Worm (Caenorhabditis elegans): ENCODE data around the gene mstr-2.

Gene mstr-2

DNA sequence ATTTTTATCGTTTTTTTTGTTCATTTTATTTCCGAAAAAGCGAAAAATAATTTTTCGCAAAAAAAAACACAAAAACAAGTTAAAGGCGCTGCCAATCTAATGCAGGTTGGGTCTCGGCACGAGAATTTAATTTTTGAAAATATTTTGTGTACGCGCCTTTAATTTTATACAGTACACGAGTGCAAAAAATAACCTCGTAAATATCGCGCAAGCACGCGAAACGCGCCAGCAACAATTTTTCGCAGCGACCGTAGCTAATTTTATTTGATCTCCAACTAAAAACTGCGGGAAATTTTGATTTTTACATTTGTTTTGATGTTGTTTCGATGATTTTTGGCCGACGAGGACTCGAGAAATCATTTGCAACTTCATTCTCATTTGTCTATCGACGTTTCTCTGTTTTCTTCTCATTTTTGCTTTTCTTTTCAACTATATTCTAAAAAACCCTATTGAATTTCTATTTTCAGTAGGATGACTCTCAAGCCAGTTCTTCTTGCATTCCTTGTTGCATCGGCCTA, 20.0 kb downstream of the mstr-2 start, which contains the start of gene cpg-1 (continued):
- TF ChIP-seq madf-10 (tag; optimal IDR thresholded peaks at IDR 0.05) (no peak), madf-6 (GFP tag; IDR thresholded peaks at IDR 0.05) (peak; percentile 100), B0019.2 (GFP tag; conservative IDR thresholded peaks at IDR 0.05) (peak; percentile 98), attf-5 (GFP tag; optimal IDR thresholded peaks at IDR 0.05) (peak; percentile 14), lir-1 (GFP tag; conservative IDR thresholded peaks at IDR 0.05) (peak; percentile 93), him-1 (tag; optimal IDR thresholded peaks at IDR 0.05) (peak; percentile 98), dpl-1 (GFP tag; optimal IDR thresholded peaks at IDR 0.05) (peak; percentile 98), pha-4 (tag; optimal IDR thresholded peaks at IDR 0.05) (no peak), ceh-91 (GFP tag; IDR thresholded peaks at IDR 0.05) (peak; percentile 99), rec-8 (tag; optimal IDR thresholded peaks at IDR 0.05) (peak in 1 of 2 experiments; percentile 88), ztf-28 (GFP tag; IDR thresholded peaks at IDR 0.05) (peak; percentile 98), hmg-20 (GFP tag; IDR thresholded peaks at IDR 0.05) (peak; percentile 60; the same call in 1 of the 2 replicates), ekl-4 (GFP tag; IDR thresholded peaks at IDR 0.05) (peak; percentile 96), egl-18 (GFP tag; IDR thresholded peaks at IDR 0.05) (no peak), athp-1 (tag; optimal IDR thresholded peaks at IDR 0.05) (peak; percentile 97), hrde-1 (tag; optimal IDR thresholded peaks at IDR 0.05; ENCODE audit: borderline replicate concordance) (peak; percentile 94), D2030.7 (GFP tag; IDR thresholded peaks at IDR 0.05) (peak; percentile 100), attf-6 (GFP tag; IDR thresholded peaks at IDR 0.05) (peak; percentile 91), snpc-4 (GFP tag; optimal IDR thresholded peaks at IDR 0.05) (peak; percentile 73), snpc-4 (tag; optimal IDR thresholded peaks at IDR 0.05) (peak; percentile 62 to 89 (median 80)), rcor-1 (GFP tag; IDR thresholded peaks at IDR 0.05) (peak; percentile 98), Y53G8AR.9 (GFP tag; conservative IDR thresholded peaks at IDR 0.05) (no peak; the same call in 1 of the 2 replicates), mes-4 (tag; optimal IDR thresholded peaks at IDR 0.05) (peak; percentile 29), aptf-3 (GFP tag; IDR thresholded peaks at IDR 0.05) (no peak), snpc-1.3 (tag; optimal IDR thresholded peaks at IDR 0.05; ENCODE audit: insufficient read depth) (peak; percentile 97), B0336.3 (GFP tag; IDR thresholded peaks at IDR 0.05) (peak; percentile 53), nhr-80 (tag; optimal IDR thresholded peaks at IDR 0.05) (no peak), F33H1.4 (GFP tag; IDR thresholded peaks at IDR 0.05) (peak; percentile 99), rpc-1 (optimal IDR thresholded peaks at IDR 0.05) (no peak), rpc-1 (tag; optimal IDR thresholded peaks at IDR 0.05) (peak; percentile 21), nfya-2 (GFP tag; IDR thresholded peaks at IDR 0.05) (0 out of 2 replicates have a peak, but pooled peaks have one; percentile 80), ztf-25 (GFP tag; IDR thresholded peaks at IDR 0.05) (0 out of 2 replicates have a peak, but pooled peaks have one; percentile 42), Y79H2A.3 (GFP tag; conservative IDR thresholded peaks at IDR 0.05) (peak; percentile 96), Y95B8A.8 (GFP tag; IDR thresholded peaks at IDR 0.05) (peak; percentile 98), nfya-1 (tag; optimal IDR thresholded peaks at IDR 0.05; ENCODE audit: borderline replicate concordance, insufficient read depth) (no peak), ceh-58 (GFP tag; IDR thresholded peaks at IDR 0.05) (no peak), snpc-1.1 (tag; optimal IDR thresholded peaks at IDR 0.05; ENCODE audit: insufficient read depth) (peak; percentile 84), tbp1 (GFP tag; optimal IDR thresholded peaks at IDR 0.05) (peak; percentile 78), unc-130 (GFP tag; optimal IDR thresholded peaks at IDR 0.05) (peak; percentile 97), lin-26 (GFP tag; IDR thresholded peaks at IDR 0.05) (peak; percentile 75), hlh-12 (tag; optimal IDR thresholded peaks at IDR 0.05) (no peak), attf-3 (GFP tag; conservative IDR thresholded peaks at IDR 0.05) (peak; percentile 74), B0261.1 (tag; optimal IDR thresholded peaks at IDR 0.05) (peak; percentile 21), die-1 (tag; optimal IDR thresholded peaks at IDR 0.05) (peak; percentile 20), lin-35 (GFP tag; optimal IDR thresholded peaks at IDR 0.05) (peak; percentile 64 to 83 (median 78)), snpc-3.4 (tag; optimal IDR thresholded peaks at IDR 0.05) (peak; percentile 97), ama-1 (optimal IDR thresholded peaks at IDR 0.05) (no peak), ama-1 (GFP tag; optimal IDR thresholded peaks at IDR 0.05) (peak in 1 of 2 experiments; percentile 5)
